Worm (Caenorhabditis elegans): Measurements from ENCODE around the gene T28H10.1.

DNA sequence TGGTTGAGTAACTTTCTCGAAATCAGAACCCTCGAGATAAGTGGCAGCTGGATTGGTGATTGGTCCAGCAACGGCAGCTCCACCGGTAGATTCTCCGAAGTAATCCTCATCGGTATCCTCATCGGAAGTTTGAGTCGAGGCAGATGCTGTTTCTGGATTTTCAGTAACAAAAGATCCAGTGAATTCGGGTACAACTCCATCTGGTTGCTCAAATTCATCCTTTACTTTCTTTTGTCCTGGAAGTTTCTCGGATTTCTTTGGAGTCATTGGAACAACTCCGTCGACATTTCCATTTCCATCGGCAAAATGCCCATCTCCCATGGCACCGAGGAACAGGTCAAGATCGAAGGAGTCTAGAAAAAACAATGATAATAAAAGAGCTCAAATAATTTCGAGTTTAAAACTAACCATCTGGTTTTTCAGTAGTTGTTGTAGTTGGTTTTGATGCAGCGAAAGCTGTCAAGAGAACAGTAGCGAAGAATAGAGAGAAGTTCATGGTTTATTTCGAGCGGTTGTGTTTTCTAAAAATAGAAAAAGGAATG is 49.1 kb downstream of the T28H10.1 start, which contains the start of gene F45D3.4:
- TF ChIP-seq cnd-1 (tag; optimal IDR thresholded peaks at IDR 0.05), result no peak
- no peak for TF ChIP-seq ztf-11 (tag; optimal IDR thresholded peaks at IDR 0.05)
- no peak for TF ChIP-seq nhr-76 (tag; optimal IDR thresholded peaks at IDR 0.05)
- no peak for TF ChIP-seq mep-1 (tag; optimal IDR thresholded peaks at IDR 0.05)

Measured in whole organism, mixed stage, embryonic.